Fruit fly (Drosophila melanogaster) whole organism: ENCODE results near the gene CG31087.

Experiments used
- CG8478 ChIP-seq: fragments of >200 bp; optimal IDR thresholded peaks from 2 replicates; lab custom pipeline; 2018; ENCODE audit warnings: inconsistent platforms
- Dll ChIP-seq: fragments of >200 bp; optimal IDR thresholded peaks from 2 replicates; lab custom pipeline; 2017
- EcR ChIP-seq, 2 experiments: fragments of >200 bp; optimal IDR thresholded peaks; 2 replicates each; lab custom pipeline; 2017; ENCODE audit warnings: missing biosample characterization in 2 of 2, missing genetic modification characterization in 2 of 2, missing genetic modification reagents in 2 of 2
- pan ChIP-seq: fragments of >200 bp; optimal IDR thresholded peaks from 2 replicates; lab custom pipeline; 2017
- psq ChIP-seq: fragments of >200 bp; optimal IDR thresholded peaks from 2 replicates; lab custom pipeline; 2017
- usp ChIP-seq: fragments of >200 bp; optimal IDR thresholded peaks from 2 replicates; lab custom pipeline; 2017; ENCODE audit warnings: missing biosample characterization, missing genetic modification characterization, mixed read lengths

dm6 chr3R:25310843-25311242, 2.8 kb downstream of the CG31087 start, which contains the start of gene CG31099:
- TF ChIP-seq psq (lab: Kevin White, UChicago) (no peak), CG8478 (lab: Kevin White, UChicago) (no peak), Dll (lab: Kevin White, UChicago) (no peak), EcR (GFP tag; optimal IDR thresholded peaks at IDR 0.05; lab: Kevin White, UChicago) (no peak), usp (no peak), pan (lab: Kevin White, UChicago) (no peak)
